Worm (Caenorhabditis elegans) whole organism, L4 larva: ENCODE results near the gene srd-66.

Source experiments
- D1046.2 ChIP-seq: fragments of 200-800 bp; sonication (Bioruptor generic); IDR thresholded peaks from 2 replicates; pipeline ENCODE4 v1.3.6; 2022; ENCODE audit warnings: missing genetic modification characterization, missing compliant biosample characterization
- F44E2.7 ChIP-seq: fragments of 200-800 bp; sonication (Bioruptor generic); IDR thresholded peaks from 2 replicates; pipeline ENCODE4 v2.1.2; 2022; ENCODE audit warnings: missing genetic modification characterization, missing compliant biosample characterization
- R02D3.7 ChIP-seq: fragments of 150-350 bp; sonication (generic microtip); optimal IDR thresholded peaks from 3 replicates; lab custom pipeline; 2014; ENCODE audit warnings: missing biosample characterization, missing genetic modification characterization
- T26A8.4 ChIP-seq: fragments of 200-800 bp; sonication (Bioruptor generic); IDR thresholded peaks from 2 replicates; pipeline ENCODE4 v1.3.6; 2022; ENCODE audit warnings: missing genetic modification characterization, missing compliant biosample characterization
- Y105C5A.15 ChIP-seq: fragments of 200-800 bp; sonication (Bioruptor generic); IDR thresholded peaks from 2 replicates; pipeline ENCODE4 v1.3.6; 2022; ENCODE audit warnings: missing genetic modification characterization, missing compliant biosample characterization
- Y48G9A.11 ChIP-seq: fragments of 200-800 bp; sonication (Bioruptor generic); IDR thresholded peaks from 2 replicates; pipeline ENCODE4 v1.3.6; 2022; ENCODE audit warnings: missing genetic modification reagents, missing genetic modification characterization, missing compliant biosample characterization
- Y5F2A.4 ChIP-seq: fragments of 200-800 bp; sonication (Bioruptor generic); optimal IDR thresholded peaks from 2 replicates; lab custom pipeline; 2018; ENCODE audit warnings: mild to moderate bottlenecking, missing genetic modification characterization, missing compliant biosample characterization
- Y75B8A.6 ChIP-seq: fragments of 200-800 bp; sonication (Bioruptor generic); IDR thresholded peaks from 2 replicates; pipeline ENCODE4 v1.3.6; 2022; ENCODE audit warnings: missing genetic modification reagents, missing genetic modification characterization, missing compliant biosample characterization
- ZK546.5 ChIP-seq, 2 experiments: sonication (generic microtip); optimal IDR thresholded peaks; 2 replicates each; lab custom pipeline; 2017; ENCODE audit warnings: missing biosample characterization in 2 of 2, missing genetic modification characterization in 2 of 2
- aha-1 ChIP-seq: fragments of 150-350 bp; peaks from one replicate; lab custom pipeline; 2014; ENCODE audit warnings: missing biosample characterization, missing genetic modification characterization
- aly-2 ChIP-seq: sonication (generic microtip); optimal IDR thresholded peaks from 2 replicates; lab custom pipeline; 2018; ENCODE audit warnings: missing biosample characterization, missing genetic modification characterization
- ama-1 ChIP-seq: fragments of 150-350 bp; optimal IDR thresholded peaks from 2 replicates; lab custom pipeline; 2014; ENCODE audit warnings: inconsistent platforms, mixed read lengths
- attf-4 ChIP-seq: sonication (generic microtip); optimal IDR thresholded peaks from 3 replicates; lab custom pipeline; 2017; ENCODE audit warnings: missing biosample characterization, missing genetic modification characterization
- ceh-28 ChIP-seq: fragments of 150-350 bp; optimal IDR thresholded peaks from 2 replicates; lab custom pipeline; 2014; ENCODE audit warnings: missing biosample characterization, missing genetic modification reagents, missing genetic modification characterization
- ceh-32 ChIP-seq: sonication (generic microtip); optimal IDR thresholded peaks from 2 replicates; lab custom pipeline; 2016; ENCODE audit warnings: mild to moderate bottlenecking, missing genetic modification characterization, missing compliant biosample characterization; ENCODE audit not compliant: poor library complexity
- ceh-44 ChIP-seq: fragments of 200-800 bp; sonication (Bioruptor generic); IDR thresholded peaks from 2 replicates; pipeline ENCODE4 v1.3.6; 2022; ENCODE audit warnings: missing genetic modification reagents, missing genetic modification characterization, missing compliant biosample characterization
- ceh-62 ChIP-seq: sonication (generic microtip); optimal IDR thresholded peaks from 2 replicates; lab custom pipeline; 2017; ENCODE audit warnings: missing biosample characterization, missing genetic modification characterization
- ceh-82 ChIP-seq: sonication (generic microtip); optimal IDR thresholded peaks from 2 replicates; lab custom pipeline; 2017; ENCODE audit warnings: missing biosample characterization, missing genetic modification characterization
- ctbp-1 ChIP-seq: fragments of 200-800 bp; sonication (Bioruptor generic); IDR thresholded peaks from 2 replicates; pipeline ENCODE4 v1.3.6; 2022; ENCODE audit warnings: missing genetic modification reagents, missing genetic modification characterization, missing compliant biosample characterization
- daf-8 ChIP-seq: fragments of 200-800 bp; sonication (Bioruptor generic); IDR thresholded peaks from 2 replicates; pipeline ENCODE4 v1.3.6; 2022; ENCODE audit warnings: missing genetic modification characterization, missing compliant biosample characterization
- dmd-8 ChIP-seq: fragments of 200-800 bp; sonication (Bioruptor generic); IDR thresholded peaks from 2 replicates; pipeline ENCODE4 v1.3.6; 2022; ENCODE audit warnings: missing genetic modification characterization, missing compliant biosample characterization
- dmd-9 ChIP-seq: fragments of 200-800 bp; sonication (Bioruptor generic); IDR thresholded peaks from 2 replicates; pipeline ENCODE4 v1.3.6; 2022; ENCODE audit warnings: missing genetic modification reagents, missing genetic modification characterization, missing compliant biosample characterization
- dve-1 ChIP-seq: sonication (generic microtip); optimal IDR thresholded peaks from 2 replicates; lab custom pipeline; 2017; ENCODE audit warnings: antibody characterized with exemption, mild to moderate bottlenecking, missing genetic modification characterization, missing compliant biosample characterization; ENCODE audit not compliant: insufficient read depth
- egl-43 ChIP-seq: fragments of 200-800 bp; sonication (Bioruptor generic); IDR thresholded peaks from 2 replicates; pipeline ENCODE4 v1.3.6; 2022; ENCODE audit warnings: missing genetic modification reagents, missing genetic modification characterization, missing compliant biosample characterization
- fkh-10 ChIP-seq: fragments of 150-350 bp; optimal IDR thresholded peaks from 2 replicates; lab custom pipeline; 2014; ENCODE audit warnings: missing biosample characterization, missing genetic modification reagents, missing genetic modification characterization
- gei-8 ChIP-seq: fragments of 200-800 bp; sonication (Bioruptor generic); optimal IDR thresholded peaks from 2 replicates; lab custom pipeline; 2018; ENCODE audit warnings: mild to moderate bottlenecking, missing genetic modification characterization, missing compliant biosample characterization
- hlh-11 ChIP-seq: fragments of 200-800 bp; sonication (Bioruptor generic); optimal IDR thresholded peaks from 2 replicates; lab custom pipeline; 2018; ENCODE audit warnings: mild to moderate bottlenecking, missing genetic modification characterization, missing compliant biosample characterization
- jun-1 ChIP-seq: fragments of 150-350 bp; optimal IDR thresholded peaks from 2 replicates; lab custom pipeline; 2014; ENCODE audit warnings: missing biosample characterization, missing genetic modification reagents, missing genetic modification characterization
- lir-3 ChIP-seq: sonication (generic microtip); optimal IDR thresholded peaks from 2 replicates; lab custom pipeline; 2016; ENCODE audit warnings: mild to moderate bottlenecking, missing genetic modification characterization, missing compliant biosample characterization
- lsy-2 ChIP-seq, 2 experiments: fragments of 150-350 bp in 1 of 2; sonication (generic microtip) in 1 of 2; optimal IDR thresholded peaks; 2 replicates each; lab custom pipeline; 2014 to 2017; ENCODE audit warnings: missing biosample characterization in 2 of 2, missing genetic modification characterization in 2 of 2
- madf-9 ChIP-seq: fragments of 200-800 bp; sonication (Bioruptor generic); conservative IDR thresholded peaks from 2 replicates; pipeline ENCODE4 v1.3.6; 2022; ENCODE audit warnings: missing genetic modification reagents, missing genetic modification characterization, missing compliant biosample characterization
- mep-1 ChIP-seq: fragments of 150-350 bp; sonication (generic microtip); optimal IDR thresholded peaks from 3 replicates; lab custom pipeline; 2014; ENCODE audit warnings: missing biosample characterization, missing genetic modification characterization
- mes-2 ChIP-seq: sonication (generic microtip); optimal IDR thresholded peaks from 2 replicates; lab custom pipeline; 2016; ENCODE audit warnings: missing genotype, mild to moderate bottlenecking, missing genetic modification characterization, missing compliant biosample characterization; ENCODE audit not compliant: poor library complexity, severe bottlenecking
- mxl-2 ChIP-seq: fragments of 200-800 bp; sonication (Bioruptor generic); conservative IDR thresholded peaks from 2 replicates; pipeline ENCODE4 v1.3.6; 2022; ENCODE audit warnings: missing genetic modification reagents, missing genetic modification characterization, missing compliant biosample characterization
- nhr-237 ChIP-seq: sonication (generic microtip); optimal IDR thresholded peaks from 2 replicates; lab custom pipeline; 2017; ENCODE audit warnings: missing biosample characterization, missing genetic modification characterization
- nhr-25 ChIP-seq: sonication (generic microtip); optimal IDR thresholded peaks from 2 replicates; lab custom pipeline; 2017; ENCODE audit warnings: missing genetic modification characterization, mild to moderate bottlenecking, missing compliant biosample characterization, antibody characterized with exemption, moderate library complexity, borderline replicate concordance; ENCODE audit not compliant: insufficient read depth
- nhr-28 ChIP-seq: fragments of 150-350 bp; optimal IDR thresholded peaks from 2 replicates; lab custom pipeline; 2014; ENCODE audit warnings: missing biosample characterization, missing genetic modification characterization
- nhr-6 ChIP-seq: fragments of 150-350 bp; optimal IDR thresholded peaks from 2 replicates; lab custom pipeline; 2014; ENCODE audit warnings: missing biosample characterization, missing genetic modification characterization
- pha-4 ChIP-seq, 2 experiments: fragments of 150-350 bp in 1 of 2; fragments of 200-800 bp in 1 of 2; sonication (Bioruptor generic) in 1 of 2; IDR thresholded peaks in 1 of 2; optimal IDR thresholded peaks in 1 of 2; 2 replicates each; pipeline versions ENCODE4 v1.3.6 to Lab custom; 2014 to 2022; ENCODE audit warnings: missing genetic modification characterization in 2 of 2, missing genetic modification reagents in 2 of 2, missing biosample characterization in 1 of 2, missing compliant biosample characterization in 1 of 2
- pqm-1 ChIP-seq: sonication (generic microtip); optimal IDR thresholded peaks from 2 replicates; lab custom pipeline; 2017; ENCODE audit warnings: missing biosample characterization, missing genetic modification characterization
- rbr-2 ChIP-seq: sonication (generic microtip); optimal IDR thresholded peaks from 2 replicates; lab custom pipeline; 2016; ENCODE audit warnings: missing genotype, missing genetic modification characterization, missing compliant biosample characterization
- spr-3 ChIP-seq: fragments of 200-800 bp; sonication (Bioruptor generic); optimal IDR thresholded peaks from 2 replicates; lab custom pipeline; 2018; ENCODE audit warnings: mild to moderate bottlenecking, missing genetic modification characterization, missing compliant biosample characterization
- vab-7 ChIP-seq: fragments of 200-800 bp; sonication (Bioruptor generic); IDR thresholded peaks from 2 replicates; pipeline ENCODE4 v1.3.6; 2022; ENCODE audit warnings: missing genetic modification reagents, missing genetic modification characterization, missing compliant biosample characterization
- zag-1 ChIP-seq: fragments of 150-350 bp; optimal IDR thresholded peaks from 2 replicates; lab custom pipeline; 2014; ENCODE audit warnings: missing biosample characterization, missing genetic modification characterization
- zip-11 ChIP-seq: fragments of 200-800 bp; sonication (Bioruptor generic); IDR thresholded peaks from 2 replicates; pipeline ENCODE4 v1.3.6; 2022; ENCODE audit warnings: missing genetic modification characterization, missing compliant biosample characterization
- ztf-11 ChIP-seq: fragments of 150-350 bp; optimal IDR thresholded peaks from 2 replicates; lab custom pipeline; 2014; ENCODE audit warnings: missing biosample characterization, missing genetic modification characterization

Gene srd-66

ce11 chrIII:1950236-1950635 is 32.2 kb downstream of the srd-66 start, which contains the start of the genes polh-1 and rps-22 (continued):
- TF ChIP-seq spr-3 (GFP tag; lab: Kevin White, UChicago) = no peak
- TF ChIP-seq jun-1 (tag; lab: Kevin White, UChicago) = no peak
- TF ChIP-seq mxl-2 (GFP tag; lab: Robert Waterston, UW) = no peak
- peak; percentile 80 for TF ChIP-seq rbr-2 (tag; lab: Kevin White, UChicago)
- TF ChIP-seq egl-43 (GFP tag; lab: Robert Waterston, UW) = no peak
- peak in 1 of 2 experiments; percentile 31 for TF ChIP-seq ZK546.5 (tag; optimal IDR thresholded peaks at IDR 0.05; lab: Kevin White, UChicago)
- TF ChIP-seq daf-8 (GFP tag; lab: Robert Waterston, UW) = no peak
- peak; percentile 57; the same call in 1 of the 2 replicates for TF ChIP-seq vab-7 (GFP tag; lab: Robert Waterston, UW)
- no peak for TF ChIP-seq Y105C5A.15 (GFP tag; lab: Robert Waterston, UW)
- TF ChIP-seq ama-1 (lab: Kevin White, UChicago) = peak; percentile 67
- no peak for TF ChIP-seq zag-1 (tag; lab: Kevin White, UChicago)
- TF ChIP-seq F44E2.7 = no peak
- TF ChIP-seq aly-2 (tag; lab: Kevin White, UChicago) = no peak
- peak; percentile 66 for TF ChIP-seq fkh-10 (GFP tag; lab: Kevin White, UChicago)
- peak; percentile 92 for TF ChIP-seq nhr-25 (tag; lab: Kevin White, UChicago)
- peak; percentile 96 for TF ChIP-seq nhr-6
- no peak for TF ChIP-seq Y48G9A.11 (GFP tag; lab: Robert Waterston, UW)
- no peak for TF ChIP-seq Y5F2A.4 (GFP tag; lab: Kevin White, UChicago)
- peak; percentile 35; the same call in 1 of the 2 replicates for TF ChIP-seq pha-4 (GFP tag; IDR thresholded peaks at IDR 0.05; lab: Robert Waterston, UW)
- TF ChIP-seq pha-4 (tag; optimal IDR thresholded peaks at IDR 0.05; lab: Kevin White, UChicago) = peak; percentile 74
- 0 out of 2 replicates have a peak, but pooled peaks have one; percentile 15 for TF ChIP-seq madf-9 (GFP tag; lab: Robert Waterston, UW)
- TF ChIP-seq T26A8.4 (GFP tag; lab: Robert Waterston, UW) = peak; percentile 64
- TF ChIP-seq gei-8 (GFP tag; lab: Kevin White, UChicago) = no peak
- no peak for TF ChIP-seq attf-4 (tag; lab: Kevin White, UChicago)
- no peak for TF ChIP-seq Y75B8A.6 (GFP tag; lab: Robert Waterston, UW)
- TF ChIP-seq dmd-8 (GFP tag; lab: Robert Waterston, UW) = no peak
- TF ChIP-seq mep-1 (tag; lab: Kevin White, UChicago) = peak; percentile 93
- no peak for TF ChIP-seq zip-11 (GFP tag; lab: Robert Waterston, UW)
- peak; percentile 73 for TF ChIP-seq hlh-11 (tag; lab: Kevin White, UChicago)
- peak; percentile 73 to 96 for TF ChIP-seq lsy-2 (tag; optimal IDR thresholded peaks at IDR 0.05; lab: Kevin White, UChicago)
- no peak for TF ChIP-seq ceh-28 (tag; lab: Kevin White, UChicago)
- TF ChIP-seq D1046.2 (GFP tag; lab: Robert Waterston, UW) = no peak
- peak; percentile 19 for TF ChIP-seq pqm-1 (tag; lab: Kevin White, UChicago)
- no peak for TF ChIP-seq ceh-32 (tag; lab: Kevin White, UChicago)
- 0 out of 2 replicates have a peak, but pooled peaks have one; percentile 25 for TF ChIP-seq ctbp-1 (GFP tag; lab: Robert Waterston, UW)
- TF ChIP-seq ceh-82 (tag; lab: Kevin White, UChicago) = no peak
- peak; percentile 92 for TF ChIP-seq dve-1 (tag; lab: Kevin White, UChicago)
- no peak for TF ChIP-seq ceh-62 (tag; lab: Kevin White, UChicago)
- no peak for TF ChIP-seq nhr-237 (tag; lab: Kevin White, UChicago)
- no peak for TF ChIP-seq ceh-44 (GFP tag; lab: Robert Waterston, UW)
- no peak for TF ChIP-seq ztf-11 (tag; lab: Kevin White, UChicago)
- TF ChIP-seq nhr-28 = peak; percentile 87
- TF ChIP-seq aha-1 (tag; lab: Kevin White, UChicago) = peak; percentile 67
- TF ChIP-seq mes-2 = peak; percentile 92
- TF ChIP-seq dmd-9 (GFP tag; lab: Robert Waterston, UW) = no peak
- TF ChIP-seq R02D3.7 (tag; lab: Kevin White, UChicago) = no peak
- no peak for TF ChIP-seq lir-3 (tag; lab: Kevin White, UChicago)
